Worm (Caenorhabditis elegans) whole organism, L3 larva: ENCODE measurements around the gene ztf-29.
A peak's percentile ranks its signal among the peaks of the same experiment; 100 is the strongest.

Experiments
- ZK546.5 ChIP-seq: sonication (generic microtip); optimal IDR thresholded peaks from 2 replicates; lab custom pipeline; 2017; ENCODE audit warnings: missing biosample characterization, missing genetic modification characterization
- ama-1 ChIP-seq: fragments of 150-350 bp; optimal IDR thresholded peaks from 2 replicates; lab custom pipeline; 2018
- ceh-16 ChIP-seq: sonication (generic microtip); optimal IDR thresholded peaks from 2 replicates; lab custom pipeline; 2017; ENCODE audit warnings: missing biosample characterization, missing genetic modification characterization
- ceh-28 ChIP-seq: fragments of 150-350 bp; optimal IDR thresholded peaks from 2 replicates; lab custom pipeline; 2014; ENCODE audit warnings: missing biosample characterization, missing genetic modification reagents, missing genetic modification characterization
- ceh-9 ChIP-seq: sonication (generic microtip); optimal IDR thresholded peaks from 2 replicates; lab custom pipeline; 2018; ENCODE audit warnings: missing biosample characterization, missing genetic modification characterization
- daf-12 ChIP-seq: fragments of 150-350 bp; optimal IDR thresholded peaks from 2 replicates; lab custom pipeline; 2014; ENCODE audit warnings: missing biosample characterization, missing genetic modification reagents, missing genetic modification characterization
- egl-27 ChIP-seq: sonication (generic microtip); optimal IDR thresholded peaks from 4 replicates; lab custom pipeline; 2017; ENCODE audit warnings: missing biosample characterization, missing genetic modification reagents, missing genetic modification characterization
- egl-5 ChIP-seq: fragments of 150-350 bp; optimal IDR thresholded peaks from 2 replicates; lab custom pipeline; 2017; ENCODE audit warnings: missing biosample characterization, missing genetic modification reagents, missing genetic modification characterization, inconsistent platforms
- elt-3 ChIP-seq, 3 experiments: fragments of 150-350 bp in 1 of 3; sonication (generic microtip) in 2 of 3; optimal IDR thresholded peaks; 2 replicates in 2 of 3; 4 replicates in 1 of 3; lab custom pipeline; 2014 to 2017; ENCODE audit warnings: missing biosample characterization in 3 of 3, missing genetic modification characterization in 3 of 3
- eor-1 ChIP-seq, 2 experiments: fragments of 150-350 bp; optimal IDR thresholded peaks; 2 replicates each; lab custom pipeline; 2014 to 2018; ENCODE audit warnings: missing biosample characterization in 2 of 2, missing genetic modification characterization in 2 of 2
- fkh-10 ChIP-seq: sonication (generic microtip); optimal IDR thresholded peaks from 2 replicates; lab custom pipeline; 2017; ENCODE audit warnings: missing biosample characterization, missing genetic modification reagents, missing genetic modification characterization
- fkh-2 ChIP-seq: fragments of 150-350 bp; optimal IDR thresholded peaks from 2 replicates; lab custom pipeline; 2014; ENCODE audit warnings: missing biosample characterization, missing genetic modification reagents, missing genetic modification characterization
- hmg-11 ChIP-seq: sonication (generic microtip); optimal IDR thresholded peaks from 2 replicates; lab custom pipeline; 2016; ENCODE audit warnings: missing genetic modification characterization, missing compliant biosample characterization
- jun-1 ChIP-seq: fragments of 150-350 bp; optimal IDR thresholded peaks from 2 replicates; lab custom pipeline; 2014; ENCODE audit warnings: missing biosample characterization, missing genetic modification reagents, missing genetic modification characterization
- lin-15B ChIP-seq: fragments of 150-350 bp; optimal IDR thresholded peaks from 2 replicates; lab custom pipeline; 2014; ENCODE audit warnings: missing biosample characterization, missing genetic modification characterization
- lin-39 ChIP-seq: fragments of 150-350 bp; optimal IDR thresholded peaks from 2 replicates; lab custom pipeline; 2018; ENCODE audit warnings: missing biosample characterization, missing genetic modification reagents, missing genetic modification characterization
- lsy-12 ChIP-seq: sonication (generic microtip); optimal IDR thresholded peaks from 2 replicates; lab custom pipeline; 2016; ENCODE audit warnings: mild to moderate bottlenecking, missing genetic modification characterization, missing compliant biosample characterization
- mdl-1 ChIP-seq: fragments of 150-350 bp; optimal IDR thresholded peaks from 2 replicates; lab custom pipeline; 2014; ENCODE audit warnings: missing biosample characterization, missing genetic modification characterization
- mml-1 ChIP-seq: fragments of 150-350 bp; sonication (generic microtip); optimal IDR thresholded peaks from 3 replicates; lab custom pipeline; 2014; ENCODE audit warnings: missing biosample characterization, missing genetic modification characterization
- nfya-1 ChIP-seq: sonication (generic microtip); optimal IDR thresholded peaks from 2 replicates; lab custom pipeline; 2017; ENCODE audit warnings: missing genetic modification characterization, mild to moderate bottlenecking, missing compliant biosample characterization, antibody characterized with exemption, moderate library complexity; ENCODE audit not compliant: insufficient read depth
- nhr-11 ChIP-seq: fragments of 150-350 bp; optimal IDR thresholded peaks from 2 replicates; lab custom pipeline; 2014; ENCODE audit warnings: missing biosample characterization, missing genetic modification characterization
- nhr-23 ChIP-seq: fragments of 150-350 bp; optimal IDR thresholded peaks from 2 replicates; lab custom pipeline; 2014; ENCODE audit warnings: missing biosample characterization, missing genetic modification reagents, missing genetic modification characterization
- nhr-25 ChIP-seq: sonication (generic microtip); optimal IDR thresholded peaks from 2 replicates; lab custom pipeline; 2017; ENCODE audit warnings: missing biosample characterization, missing genetic modification characterization
- nhr-28 ChIP-seq: fragments of 150-350 bp; optimal IDR thresholded peaks from 2 replicates; lab custom pipeline; 2014; ENCODE audit warnings: missing biosample characterization, missing genetic modification characterization
- nhr-67 ChIP-seq: fragments of 150-350 bp; optimal IDR thresholded peaks from 2 replicates; lab custom pipeline; 2014; ENCODE audit warnings: missing biosample characterization, missing genetic modification characterization
- nhr-77 ChIP-seq: fragments of 150-350 bp; optimal IDR thresholded peaks from 2 replicates; lab custom pipeline; 2014; ENCODE audit warnings: missing biosample characterization, missing genetic modification characterization
- pha-4 ChIP-seq: fragments of 150-350 bp; optimal IDR thresholded peaks from 2 replicates; lab custom pipeline; 2014; ENCODE audit warnings: missing biosample characterization, missing genetic modification reagents, missing genetic modification characterization
- skn-1 ChIP-seq: fragments of 150-350 bp; optimal IDR thresholded peaks from 2 replicates; lab custom pipeline; 2014; ENCODE audit warnings: missing biosample characterization, missing genetic modification characterization
- tbx-2 ChIP-seq: sonication (generic microtip); optimal IDR thresholded peaks from 2 replicates; lab custom pipeline; 2016; ENCODE audit warnings: mild to moderate bottlenecking, missing genetic modification characterization, missing compliant biosample characterization
- zag-1 ChIP-seq: fragments of 150-350 bp; optimal IDR thresholded peaks from 2 replicates; lab custom pipeline; 2014; ENCODE audit warnings: missing biosample characterization, missing genetic modification characterization
- ztf-11 ChIP-seq: fragments of 150-350 bp; optimal IDR thresholded peaks from 2 replicates; lab custom pipeline; 2014; ENCODE audit warnings: missing biosample characterization, missing genetic modification characterization
- ztf-4 ChIP-seq: fragments of 150-350 bp; optimal IDR thresholded peaks from 2 replicates; lab custom pipeline; 2014; ENCODE audit warnings: missing biosample characterization, missing genetic modification characterization

ztf-29 gene

DNA sequence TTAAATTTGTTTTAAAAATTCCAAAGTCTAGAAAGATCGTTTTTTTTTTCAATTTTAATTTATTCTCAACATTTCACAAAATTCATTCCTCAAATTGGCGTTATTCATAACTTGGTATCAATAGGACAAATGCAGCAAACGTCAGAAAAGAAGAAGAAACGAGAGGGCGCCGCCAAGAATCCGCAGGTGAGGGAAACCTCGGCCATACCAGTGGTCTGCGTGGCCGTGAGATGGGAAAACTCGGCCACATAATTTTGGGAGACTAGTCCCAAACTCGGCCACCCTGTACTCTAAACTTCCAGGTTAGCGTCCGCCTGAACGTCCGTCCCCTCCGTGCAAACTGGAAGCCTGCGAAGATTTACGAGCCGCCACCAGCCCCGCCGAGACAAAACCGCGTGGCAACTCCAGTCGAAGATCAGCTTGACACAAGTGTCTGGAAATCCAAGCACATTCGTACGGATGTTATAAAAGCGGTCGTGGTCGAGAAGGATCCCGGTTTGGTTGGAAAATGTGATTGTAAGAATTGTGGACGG, 2.5 kb downstream of the ztf-29 start, which contains the start of gene Y66D12A.11:
TSS of gene Y66D12A.11 (plus strand) at position 51 of the 533 bp plus-strand sequence.
- no peak for TF ChIP-seq nhr-28
- TF ChIP-seq tbx-2 (tag; lab: Kevin White, UChicago), result no peak
- TF ChIP-seq zag-1, result no peak
- TF ChIP-seq nhr-25 (tag; lab: Kevin White, UChicago), result no peak
- no peak for TF ChIP-seq jun-1 (tag; lab: Kevin White, UChicago)
- no peak for TF ChIP-seq lsy-12 (tag; lab: Kevin White, UChicago)
- no peak for TF ChIP-seq mml-1
- no peak for TF ChIP-seq egl-27 (tag; lab: Kevin White, UChicago)

DNA sequence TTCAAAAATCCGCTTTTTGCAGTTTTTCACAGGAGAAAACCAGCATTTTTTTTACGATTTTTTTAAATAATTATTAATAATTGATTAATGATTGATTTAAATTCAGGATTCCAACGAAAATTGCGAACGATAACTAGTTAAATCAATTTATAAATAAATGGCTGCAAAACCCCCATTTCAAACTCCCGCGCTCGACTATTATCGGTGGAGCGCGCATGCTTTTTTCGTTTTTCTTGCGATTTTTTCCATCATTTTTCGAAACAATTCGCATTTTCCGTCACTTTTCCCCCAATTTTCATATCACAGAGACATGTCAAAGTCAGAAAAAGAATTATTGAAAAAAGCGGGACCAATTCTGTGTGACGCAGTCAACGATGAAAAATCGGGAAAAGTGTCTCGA, 4.7 kb downstream of the ztf-29 start, which contains the start of gene Y66D12A.10:
TSS of gene Y66D12A.10 (plus strand) at position 273 of the 400 bp plus-strand sequence.
- peak; percentile 83 for TF ChIP-seq lin-15B (tag; lab: Kevin White, UChicago)
- no peak for TF ChIP-seq egl-5 (tag; lab: Kevin White, UChicago)
- TF ChIP-seq ama-1 (lab: Kevin White, UChicago), result no peak
- TF ChIP-seq nfya-1, result peak; percentile 56
- no peak for TF ChIP-seq nhr-77 (tag; lab: Kevin White, UChicago)
- no peak for TF ChIP-seq zag-1
- TF ChIP-seq nhr-23 (tag; lab: Kevin White, UChicago), result peak; percentile 40

DNA sequence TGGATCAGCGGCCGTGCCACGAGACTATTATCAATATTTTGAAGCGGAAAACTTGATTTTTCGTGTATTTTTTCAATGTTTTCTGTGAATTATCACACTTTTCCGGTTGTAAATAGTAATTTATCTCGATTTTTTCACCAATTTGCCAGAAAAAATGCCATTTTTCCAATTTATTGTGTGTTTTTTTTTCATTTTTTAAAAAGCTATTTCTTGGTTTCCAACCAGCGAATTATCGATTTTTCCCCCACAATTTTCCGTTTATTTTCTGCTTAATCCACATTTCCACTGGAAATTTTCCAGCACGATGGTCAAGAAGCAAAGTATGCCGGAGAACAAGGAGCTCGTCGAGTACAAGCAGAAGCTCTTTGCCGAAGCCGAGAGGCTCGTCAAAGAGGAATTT, 6.9 kb downstream of the ztf-29 start, which contains the start of gene psme-3:
TSS of gene psme-3 (plus strand) at position 301 of the 400 bp plus-strand sequence.
- TF ChIP-seq nhr-23 (tag; lab: Kevin White, UChicago), result no peak
- no peak for TF ChIP-seq mml-1
- no peak for TF ChIP-seq lin-39 (tag; lab: Kevin White, UChicago)

DNA sequence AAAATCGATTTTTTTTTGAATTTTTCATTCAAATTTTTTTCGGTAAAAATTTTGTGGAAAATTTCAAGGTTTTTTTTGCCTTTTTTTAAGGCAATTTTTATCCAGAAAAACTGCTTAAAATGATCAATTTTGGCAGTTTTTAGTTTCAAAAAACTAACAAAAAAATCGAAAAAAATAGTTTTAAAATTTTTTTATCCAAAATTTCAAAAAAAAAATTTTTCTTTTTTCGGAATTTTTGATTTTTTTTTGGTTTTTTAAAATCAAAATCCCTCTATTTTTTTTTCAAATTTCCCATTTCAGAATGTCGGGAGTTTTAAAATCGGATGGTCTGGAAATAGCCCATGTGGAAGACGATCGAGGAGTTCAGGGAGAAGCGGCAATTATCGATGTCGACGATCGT, 13.0 kb downstream of the ztf-29 start, which contains the start of gene Y66D12A.8:
TSS of gene Y66D12A.8 (plus strand) at position 301 of the 400 bp plus-strand sequence.
- TF ChIP-seq ceh-28 (tag; lab: Kevin White, UChicago) (no peak), zag-1 (no peak), ceh-9 (tag; lab: Kevin White, UChicago) (no peak), mdl-1 (tag; lab: Kevin White, UChicago) (no peak), egl-5 (tag; lab: Kevin White, UChicago) (no peak), nhr-28 (no peak), hmg-11 (tag; lab: Kevin White, UChicago) (no peak), nhr-77 (tag; lab: Kevin White, UChicago) (no peak), ZK546.5 (no peak), ama-1 (lab: Kevin White, UChicago) (no peak), eor-1 (tag; optimal IDR thresholded peaks at IDR 0.05; lab: Kevin White, UChicago) (no peak), fkh-10 (GFP tag; lab: Kevin White, UChicago) (no peak), lin-39 (tag; lab: Kevin White, UChicago) (no peak)

DNA sequence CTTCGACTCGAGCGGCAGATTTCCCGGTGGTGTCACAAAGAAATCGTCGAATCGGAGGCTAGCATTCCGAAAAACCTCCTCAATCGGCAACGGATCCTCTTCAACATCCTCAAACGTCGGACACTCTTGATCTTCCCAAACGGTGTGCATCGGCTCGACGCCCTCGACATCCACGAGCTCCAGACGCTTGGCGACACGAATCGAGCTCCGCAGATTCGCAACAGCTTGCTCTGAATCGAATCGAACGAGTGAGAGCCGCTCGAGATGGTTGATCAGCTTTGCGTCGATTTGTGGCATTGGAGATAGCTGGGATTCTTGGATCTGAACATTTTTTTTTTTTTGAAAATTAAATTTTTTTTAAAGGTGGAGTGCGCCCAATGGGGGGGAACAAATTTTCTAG, 18.4 kb downstream of the ztf-29 start:
- TF ChIP-seq ceh-28 (tag; lab: Kevin White, UChicago), result no peak
- no peak for TF ChIP-seq fkh-2 (tag; lab: Kevin White, UChicago)
- no peak for TF ChIP-seq jun-1 (tag; lab: Kevin White, UChicago)
- TF ChIP-seq daf-12 (tag; lab: Kevin White, UChicago), result no peak
- TF ChIP-seq egl-27 (tag; lab: Kevin White, UChicago), result no peak
- TF ChIP-seq nhr-67 (tag; lab: Kevin White, UChicago), result no peak
- TF ChIP-seq elt-3 (tag; optimal IDR thresholded peaks at IDR 0.05; lab: Kevin White, UChicago), result no peak
- no peak for TF ChIP-seq eor-1 (tag; optimal IDR thresholded peaks at IDR 0.05; lab: Kevin White, UChicago)
- no peak for TF ChIP-seq pha-4 (tag; lab: Kevin White, UChicago)
- no peak for TF ChIP-seq hmg-11 (tag; lab: Kevin White, UChicago)
- TF ChIP-seq skn-1 (tag; lab: Kevin White, UChicago), result no peak
- TF ChIP-seq nhr-77 (tag; lab: Kevin White, UChicago), result no peak
- TF ChIP-seq nhr-28, result no peak
- no peak for TF ChIP-seq ceh-16 (tag; lab: Kevin White, UChicago)
- TF ChIP-seq ztf-4 (tag; lab: Kevin White, UChicago), result no peak
- no peak for TF ChIP-seq nhr-11 (tag; lab: Kevin White, UChicago)
- TF ChIP-seq ztf-11 (tag; lab: Kevin White, UChicago), result no peak
- no peak for TF ChIP-seq ZK546.5
- TF ChIP-seq, all 47 proteins: peak for 0
